Worm (Caenorhabditis elegans): ENCODE measurements around the gene dyrb-1.

Gene dyrb-1

DNA sequence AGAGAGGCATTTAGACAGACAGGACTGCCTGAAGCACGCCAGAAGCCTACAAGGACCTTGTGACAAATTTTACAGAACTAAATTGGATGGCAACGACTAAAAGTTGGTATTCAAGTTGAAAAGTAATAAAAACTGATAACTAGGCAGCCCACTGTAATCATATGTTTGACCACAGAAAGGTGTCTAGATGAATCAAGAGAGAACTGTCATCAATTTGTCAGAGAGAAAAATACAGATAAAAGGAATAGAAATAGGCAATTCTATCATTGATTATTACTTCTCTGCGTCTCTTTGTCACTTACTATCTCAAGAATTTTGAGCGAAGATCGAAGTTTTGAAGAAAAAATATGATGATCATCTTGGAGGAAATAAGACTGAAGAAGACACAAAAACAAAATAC lies 14.0 kb downstream of the dyrb-1 start (continued):
- peak; percentile 55 for TF ChIP-seq dve-1 (tag; optimal IDR thresholded peaks at IDR 0.05; ENCODE audit: insufficient read depth)
- no peak for TF ChIP-seq tra-1 (GFP tag; IDR thresholded peaks at IDR 0.05)
- peak; percentile 73 for TF ChIP-seq dmd-6 (GFP tag; IDR thresholded peaks at IDR 0.05)
- no peak for TF ChIP-seq mxl-3 (GFP tag; optimal IDR thresholded peaks at IDR 0.05)
- TF ChIP-seq Y105C5A.15 (GFP tag; IDR thresholded peaks at IDR 0.05) = no peak
- no peak for TF ChIP-seq lin-38 (GFP tag; IDR thresholded peaks at IDR 0.05)
- no peak for TF ChIP-seq zip-11 (GFP tag; IDR thresholded peaks at IDR 0.05)
- TF ChIP-seq F26F4.8 (GFP tag; conservative IDR thresholded peaks at IDR 0.05) = no peak
- TF ChIP-seq daf-16 (GFP tag; optimal IDR thresholded peaks at IDR 0.05) = no peak
- peak; percentile 24 for TF ChIP-seq daf-16 (tag; optimal IDR thresholded peaks at IDR 0.05)
- no peak for TF ChIP-seq nhr-76 (tag; optimal IDR thresholded peaks at IDR 0.05)
- no peak for TF ChIP-seq daf-12 (tag; optimal IDR thresholded peaks at IDR 0.05)
- TF ChIP-seq fos-1 (tag; optimal IDR thresholded peaks at IDR 0.05) = no peak
- TF ChIP-seq unc-130 (GFP tag; optimal IDR thresholded peaks at IDR 0.05) = no peak
- TF ChIP-seq daf-8 (GFP tag; IDR thresholded peaks at IDR 0.05) = no peak

DNA sequence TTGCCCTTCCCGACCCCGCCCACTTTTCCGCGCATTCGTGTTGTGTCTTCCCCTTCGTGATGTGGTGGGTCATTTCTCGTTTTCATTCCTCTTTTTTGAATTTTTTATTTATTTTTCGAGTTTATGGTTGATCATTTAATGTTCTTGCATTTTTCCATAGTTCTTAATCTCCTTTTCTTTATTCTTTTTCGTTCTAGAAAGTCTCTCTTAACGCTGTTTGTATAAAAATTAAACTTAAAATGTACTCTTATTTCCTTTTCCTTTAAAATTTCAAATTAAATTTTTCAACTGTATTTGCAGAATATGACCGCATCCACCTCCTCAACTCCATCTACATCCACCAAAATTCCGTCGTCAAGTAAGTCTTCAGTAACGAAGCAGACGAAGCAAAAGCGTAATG lies 20.6 kb downstream of the dyrb-1 start, which contains the start of gene hlh-3:
TSS of gene hlh-3 (plus strand) at position 301 of the 400 bp plus-strand sequence.
- TF ChIP-seq dmd-9 (GFP tag; IDR thresholded peaks at IDR 0.05) (no peak), lsy-2 (tag; optimal IDR thresholded peaks at IDR 0.05) (no peak), fos-1 (tag; optimal IDR thresholded peaks at IDR 0.05) (no peak), ceh-32 (tag; optimal IDR thresholded peaks at IDR 0.05; ENCODE audit: poor library complexity) (no peak)

ce11 chrII:9083093-9083492 lies 23.9 kb downstream of the dyrb-1 start, which contains the start of gene sysm-1:
TSS of gene sysm-1 (minus strand) at chrII:9083193.
- TF ChIP-seq lin-15B (tag; optimal IDR thresholded peaks at IDR 0.05) = no peak
- TF ChIP-seq dmd-6 (GFP tag; IDR thresholded peaks at IDR 0.05) = peak; percentile 27; the same call in 1 of the 2 replicates
- TF ChIP-seq lin-29 (GFP tag; IDR thresholded peaks at IDR 0.05) = no peak

DNA sequence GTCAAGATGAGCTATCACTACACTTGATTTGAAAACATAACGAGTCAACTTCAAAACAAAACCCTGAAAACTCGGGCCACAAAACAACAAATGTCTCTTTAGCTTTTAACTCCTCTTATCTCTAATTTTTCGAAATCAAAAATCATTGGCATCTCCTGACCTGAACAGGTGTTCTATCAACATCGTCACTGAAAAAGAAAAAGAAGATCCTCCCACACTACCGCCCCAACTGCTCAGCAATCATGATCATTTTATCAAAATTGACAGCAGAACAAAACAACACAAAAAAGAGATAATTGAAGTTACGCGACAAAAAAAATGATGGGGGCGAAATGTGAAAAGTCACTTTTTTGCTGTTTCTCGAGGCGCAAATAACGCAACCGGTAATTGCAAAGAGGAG lies 28.6 kb downstream of the dyrb-1 start:
- TF ChIP-seq unc-62 (GFP tag; optimal IDR thresholded peaks at IDR 0.05 in 1 of 2) (peak in 1 of 2 experiments; percentile 97), unc-62 (tag; optimal IDR thresholded peaks at IDR 0.05) (no peak), pha-4 (GFP tag; IDR thresholded peaks at IDR 0.05) (no peak), pha-4 (tag; optimal IDR thresholded peaks at IDR 0.05) (no peak), nhr-6 (tag; optimal IDR thresholded peaks at IDR 0.05) (no peak), daf-16 (GFP tag; optimal IDR thresholded peaks at IDR 0.05) (peak in 1 of 2 experiments; percentile 91), daf-16 (tag; optimal IDR thresholded peaks at IDR 0.05) (no peak), nhr-11 (tag; optimal IDR thresholded peaks at IDR 0.05) (peak; percentile 24), ceh-44 (GFP tag; IDR thresholded peaks at IDR 0.05) (no peak), hlh-11 (tag; optimal IDR thresholded peaks at IDR 0.05) (peak; percentile 67), egl-43 (GFP tag; IDR thresholded peaks at IDR 0.05) (no peak)

DNA sequence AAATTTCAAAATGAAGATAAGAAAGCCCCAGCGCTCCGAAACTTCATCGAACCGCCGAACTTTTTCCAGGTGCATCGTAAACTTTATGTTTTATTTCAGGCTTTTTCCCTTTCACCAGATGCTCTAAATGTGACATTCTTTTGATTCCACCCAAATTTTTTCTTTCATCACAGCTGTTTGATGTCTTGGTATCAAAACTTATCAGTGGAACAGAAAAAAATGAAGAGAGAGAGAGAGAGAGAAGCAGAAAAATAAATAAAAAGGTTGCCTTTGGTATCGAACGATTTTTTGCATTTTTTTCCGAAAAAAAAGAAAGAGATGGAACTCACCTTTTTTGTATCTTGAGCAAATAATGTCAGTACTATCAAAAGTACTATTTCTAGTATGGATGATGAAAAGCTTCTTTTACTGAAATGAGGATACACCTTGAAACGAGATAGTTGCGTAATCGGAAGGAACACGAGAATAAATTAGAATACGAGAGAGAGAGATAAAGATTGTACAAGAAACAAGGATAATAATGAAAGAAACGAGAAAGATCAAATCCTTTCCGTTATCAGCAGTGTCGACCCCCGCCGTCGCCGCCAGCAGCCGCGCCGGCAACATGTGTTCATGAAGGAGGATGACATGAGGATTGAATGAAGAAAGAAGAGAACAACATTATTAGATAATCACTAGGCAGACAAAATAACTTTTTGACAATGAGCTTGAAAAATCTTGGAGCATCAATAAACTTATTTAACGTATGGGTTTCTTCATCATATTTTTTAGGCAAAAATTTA lies 30.7 kb downstream of the dyrb-1 start:
- TF ChIP-seq php-3 (GFP tag; IDR thresholded peaks at IDR 0.05) = no peak
- TF ChIP-seq hlh-30 (tag; optimal IDR thresholded peaks at IDR 0.05; ENCODE audit: insufficient read depth) = peak; percentile 53
- no peak for TF ChIP-seq spr-3 (GFP tag; optimal IDR thresholded peaks at IDR 0.05)
- TF ChIP-seq madf-9 (GFP tag; conservative IDR thresholded peaks at IDR 0.05) = no peak
- TF ChIP-seq nhr-28 (tag; optimal IDR thresholded peaks at IDR 0.05) = peak; percentile 13
- TF ChIP-seq pqm-1 (tag; optimal IDR thresholded peaks at IDR 0.05) = peak; percentile 57
- TF ChIP-seq aha-1 (tag) = peak; percentile 92
- peak; percentile 35 for TF ChIP-seq dmd-6 (GFP tag; IDR thresholded peaks at IDR 0.05)
- TF ChIP-seq mdl-1 (tag; optimal IDR thresholded peaks at IDR 0.05) = peak in 1 of 2 experiments; percentile 9
- peak; percentile 73 for TF ChIP-seq mxl-3 (GFP tag; optimal IDR thresholded peaks at IDR 0.05)
